Worm (Caenorhabditis elegans) whole organism, L4/young adult: ENCODE data around the gene tag-164.

Experiments used
- W03F9.2 ChIP-seq: fragments of 150-350 bp; optimal IDR thresholded peaks from 2 replicates; lab custom pipeline; 2014; ENCODE audit warnings: missing biosample characterization, missing genetic modification characterization
- dao-5 ChIP-seq: sonication (generic microtip); optimal IDR thresholded peaks from 2 replicates; lab custom pipeline; 2016; ENCODE audit warnings: missing genotype, missing genetic modification characterization, moderate library complexity, missing compliant biosample characterization
- him-1 ChIP-seq: sonication (generic microtip); optimal IDR thresholded peaks from 2 replicates; lab custom pipeline; 2016; ENCODE audit warnings: missing genotype, missing genetic modification reagents, missing genetic modification characterization, missing compliant biosample characterization

- no peak for TF ChIP-seq him-1 (tag; lab: Kevin White, UChicago)
- TF ChIP-seq dao-5 (tag; lab: Kevin White, UChicago): no peak
- no peak for TF ChIP-seq W03F9.2 (tag; lab: Kevin White, UChicago)
These were observed 4.1 kb upstream of the tag-164 start, which contains the start of gene cua-1 for ce11 chrIII:13455207-13455606.
